Fruit fly (Drosophila melanogaster) whole organism: Measurements from ENCODE around the gene Dlip1.

Source experiments
- CG8478 ChIP-seq: fragments of >200 bp; optimal IDR thresholded peaks from 2 replicates; lab custom pipeline; 2018; ENCODE audit warnings: inconsistent platforms
- pan ChIP-seq: fragments of >200 bp; optimal IDR thresholded peaks from 2 replicates; lab custom pipeline; 2017
- psq ChIP-seq: fragments of >200 bp; optimal IDR thresholded peaks from 2 replicates; lab custom pipeline; 2017
- usp ChIP-seq: fragments of >200 bp; optimal IDR thresholded peaks from 2 replicates; lab custom pipeline; 2017; ENCODE audit warnings: missing biosample characterization, missing genetic modification characterization, mixed read lengths

dm6 chrX:9117831-9118230, 40.6 kb upstream of the Dlip1 start:
- TF ChIP-seq pan (lab: Kevin White, UChicago) = no peak
- TF ChIP-seq psq = no peak
- TF ChIP-seq CG8478 (lab: Kevin White, UChicago) = no peak
- TF ChIP-seq usp = no peak
